Fruit fly (Drosophila melanogaster) whole organism, embryonic: ENCODE measurements around the gene CG42764.
A peak's percentile ranks its signal among the peaks of the same experiment; 100 is the strongest.

Source experiments
- ATbp ChIP-seq: fragments of 200-800 bp; sonication (Bioruptor generic); optimal IDR thresholded peaks from 2 replicates; lab custom pipeline; 2017; ENCODE audit warnings: missing biosample characterization, mild to moderate bottlenecking, missing genetic modification characterization, missing genetic modification reagents
- B-H1 ChIP-seq: fragments of 200-800 bp; sonication (Bioruptor generic); IDR thresholded peaks from 3 replicates; pipeline ENCODE4 v1.3.6; 2022; ENCODE audit warnings: missing biosample characterization, missing genetic modification characterization
- Bdp1 ChIP-seq: fragments of 200-800 bp; sonication (Bioruptor generic); optimal IDR thresholded peaks from 3 replicates; lab custom pipeline; 2016; ENCODE audit warnings: missing biosample characterization, missing genetic modification characterization
- Blimp-1 ChIP-seq: fragments of 200-800 bp; sonication (Bioruptor generic); optimal IDR thresholded peaks from 3 replicates; lab custom pipeline; 2018; ENCODE audit warnings: missing biosample characterization, missing genetic modification characterization, mild to moderate bottlenecking, moderate library complexity, missing genetic modification reagents
- CG10565 ChIP-seq: fragments of 200-800 bp; sonication (Bioruptor generic); optimal IDR thresholded peaks from 3 replicates; lab custom pipeline; 2016; ENCODE audit warnings: missing biosample characterization, mild to moderate bottlenecking, missing genetic modification characterization
- CG11085 ChIP-seq: fragments of 200-800 bp; sonication (Bioruptor generic); IDR thresholded peaks from 2 replicates; pipeline ENCODE4 v1.3.6; 2022; ENCODE audit warnings: missing biosample characterization, missing genetic modification characterization
- CG12769 ChIP-seq: fragments of 200-800 bp; sonication (Bioruptor generic); optimal IDR thresholded peaks from 2 replicates; lab custom pipeline; 2019; ENCODE audit warnings: missing biosample characterization, mild to moderate bottlenecking, missing genetic modification characterization, moderate library complexity
- CG13287 ChIP-seq: fragments of 200-800 bp; sonication (Bioruptor generic); IDR thresholded peaks from 2 replicates; pipeline ENCODE4 v1.3.6; 2022; ENCODE audit warnings: missing biosample characterization, missing genetic modification characterization; ENCODE audit not compliant: partially characterized antibody
- CG15073 ChIP-seq: fragments of 200-800 bp; sonication (Bioruptor generic); optimal IDR thresholded peaks from 2 replicates; lab custom pipeline; 2016; ENCODE audit warnings: missing biosample characterization, missing genetic modification characterization
- CG16815 ChIP-seq: fragments of 200-800 bp; sonication (Bioruptor generic); optimal IDR thresholded peaks from 3 replicates; lab custom pipeline; 2017; ENCODE audit warnings: missing biosample characterization, mild to moderate bottlenecking, missing genetic modification characterization
- CG17568 ChIP-seq: fragments of 200-800 bp; sonication (Bioruptor generic); optimal IDR thresholded peaks from 2 replicates; lab custom pipeline; 2018; ENCODE audit warnings: missing biosample characterization, mild to moderate bottlenecking, missing genetic modification characterization, moderate library complexity
- CG1792 ChIP-seq: fragments of 200-800 bp; sonication (Bioruptor generic); optimal IDR thresholded peaks from 2 replicates; lab custom pipeline; 2016; ENCODE audit warnings: missing biosample characterization, missing genetic modification characterization
- CG18011 ChIP-seq: fragments of 200-800 bp; sonication (Bioruptor generic); optimal IDR thresholded peaks from 2 replicates; lab custom pipeline; 2017; ENCODE audit warnings: missing biosample characterization, missing genetic modification characterization, mild to moderate bottlenecking, moderate library complexity, missing genotype
- CG18476 ChIP-seq: fragments of 200-800 bp; sonication (Bioruptor generic); optimal IDR thresholded peaks from 2 replicates; lab custom pipeline; 2016; ENCODE audit warnings: missing biosample characterization, mild to moderate bottlenecking, missing genetic modification characterization
- CG30431 ChIP-seq: fragments of 200-800 bp; sonication (Bioruptor generic); optimal IDR thresholded peaks from 2 replicates; lab custom pipeline; 2017; ENCODE audit warnings: missing biosample characterization, missing genetic modification characterization
- CG32772 ChIP-seq: fragments of 200-800 bp; sonication (Bioruptor generic); IDR thresholded peaks from 2 replicates; pipeline ENCODE4 v1.3.6; 2022; ENCODE audit warnings: missing biosample characterization, missing genetic modification characterization
- CG7556 ChIP-seq: fragments of 200-800 bp; sonication (Bioruptor generic); optimal IDR thresholded peaks from 2 replicates; lab custom pipeline; 2017; ENCODE audit warnings: missing biosample characterization, mild to moderate bottlenecking, missing genetic modification characterization
- CG7745 ChIP-seq: fragments of 200-800 bp; sonication (Bioruptor generic); optimal IDR thresholded peaks from 2 replicates; lab custom pipeline; 2018; ENCODE audit warnings: missing biosample characterization, mild to moderate bottlenecking, missing genetic modification characterization, moderate library complexity
- CG8388 ChIP-seq: fragments of 200-800 bp; sonication (Bioruptor generic); optimal IDR thresholded peaks from 2 replicates; lab custom pipeline; 2019; ENCODE audit warnings: missing biosample characterization, mild to moderate bottlenecking, missing genetic modification characterization, moderate library complexity
- CHES-1-like ChIP-seq: fragments of 200-800 bp; sonication (Bioruptor generic); optimal IDR thresholded peaks from 2 replicates; lab custom pipeline; 2016; ENCODE audit warnings: missing biosample characterization, missing genetic modification characterization
- CrebB ChIP-seq: fragments of 200-800 bp; sonication (Bioruptor generic); optimal IDR thresholded peaks from 3 replicates; lab custom pipeline; 2018; ENCODE audit warnings: missing biosample characterization, mild to moderate bottlenecking, missing genetic modification characterization
- Dip2 ChIP-seq: fragments of 200-800 bp; sonication (Bioruptor generic); IDR thresholded peaks from 2 replicates; pipeline ENCODE4 v1.3.6; 2022; ENCODE audit warnings: missing biosample characterization, missing genetic modification characterization
- HLH54F ChIP-seq: fragments of 200-800 bp; sonication (Bioruptor generic); optimal IDR thresholded peaks from 3 replicates; lab custom pipeline; 2016; ENCODE audit warnings: missing biosample characterization, missing genetic modification characterization
- Hey ChIP-seq: fragments of 200-800 bp; sonication (Bioruptor generic); optimal IDR thresholded peaks from 3 replicates; lab custom pipeline; 2018; ENCODE audit warnings: missing biosample characterization, mild to moderate bottlenecking, missing genetic modification characterization
- Hr78 ChIP-seq, 2 experiments: fragments of 200-800 bp in 1 of 2; fragments of >200 bp in 1 of 2; sonication (Bioruptor generic) in 1 of 2; optimal IDR thresholded peaks; 2 replicates each; lab custom pipeline; 2017 to 2019; ENCODE audit warnings: missing biosample characterization in 2 of 2, missing genetic modification characterization in 2 of 2, mild to moderate bottlenecking in 1 of 2, moderate library complexity in 1 of 2
- Kr ChIP-seq: fragments of 200-800 bp; sonication (Bioruptor generic); optimal IDR thresholded peaks from 2 replicates; lab custom pipeline; 2017; ENCODE audit warnings: missing biosample characterization, mild to moderate bottlenecking, missing genetic modification characterization
- Lim3 ChIP-seq: fragments of 200-800 bp; sonication (Bioruptor generic); IDR thresholded peaks from 2 replicates; pipeline ENCODE4 v1.3.6; 2022; ENCODE audit warnings: missing biosample characterization, missing genetic modification characterization
- Scr ChIP-seq: fragments of 200-800 bp; sonication (Bioruptor generic); IDR thresholded peaks from 2 replicates; pipeline ENCODE4 v1.3.6; 2022; ENCODE audit warnings: missing biosample characterization, missing genetic modification characterization; ENCODE audit not compliant: partially characterized antibody
- TFAM ChIP-seq: fragments of 200-800 bp; sonication (Bioruptor generic); optimal IDR thresholded peaks from 2 replicates; lab custom pipeline; 2017; ENCODE audit warnings: missing biosample characterization, missing genetic modification characterization, inconsistent platforms
- Trl ChIP-seq, 3 experiments: fragments of >200 bp in 2 of 3; fragments of 200-800 bp in 1 of 3; sonication (Bioruptor generic) in 1 of 3; optimal IDR thresholded peaks; 2 replicates in 1 of 3; 3 replicates in 2 of 3; lab custom pipeline; 2016 to 2017; ENCODE audit warnings: missing biosample characterization in 1 of 3, missing genetic modification characterization in 1 of 3
- ac ChIP-seq: fragments of 200-800 bp; sonication (Bioruptor generic); optimal IDR thresholded peaks from 3 replicates; lab custom pipeline; 2017; ENCODE audit warnings: missing biosample characterization, mild to moderate bottlenecking, missing genetic modification characterization
- ash1 ChIP-seq: fragments of 200-800 bp; sonication (Bioruptor generic); optimal IDR thresholded peaks from 2 replicates; lab custom pipeline; 2018; ENCODE audit warnings: missing biosample characterization, mild to moderate bottlenecking, missing genetic modification characterization
- btn ChIP-seq: fragments of 200-800 bp; sonication (Bioruptor generic); optimal IDR thresholded peaks from 2 replicates; lab custom pipeline; 2016; ENCODE audit warnings: missing biosample characterization, missing genetic modification characterization
- cato ChIP-seq: fragments of 200-800 bp; sonication (Bioruptor generic); optimal IDR thresholded peaks from 2 replicates; lab custom pipeline; 2016; ENCODE audit warnings: missing biosample characterization, missing genetic modification characterization, borderline replicate concordance
- chm ChIP-seq: fragments of 200-800 bp; sonication (Bioruptor generic); IDR thresholded peaks from 2 replicates; pipeline ENCODE4 v1.3.6; 2022; ENCODE audit warnings: missing biosample characterization, missing genetic modification characterization
- corto ChIP-seq: fragments of 200-800 bp; sonication (Bioruptor generic); optimal IDR thresholded peaks from 2 replicates; lab custom pipeline; 2016; ENCODE audit warnings: missing biosample characterization, mild to moderate bottlenecking, missing genetic modification characterization, moderate library complexity
- crc ChIP-seq: fragments of 200-800 bp; sonication (Bioruptor generic); optimal IDR thresholded peaks from 2 replicates; lab custom pipeline; 2016; ENCODE audit warnings: missing biosample characterization, missing genetic modification characterization
- fd64A ChIP-seq: fragments of 200-800 bp; sonication (Bioruptor generic); optimal IDR thresholded peaks from 3 replicates; lab custom pipeline; 2018; ENCODE audit warnings: missing biosample characterization, mild to moderate bottlenecking, missing genetic modification characterization
- ftz-f1 ChIP-seq: fragments of 200-800 bp; sonication (Bioruptor generic); optimal IDR thresholded peaks from 2 replicates; lab custom pipeline; 2016; ENCODE audit warnings: missing biosample characterization, missing genetic modification characterization
- grau ChIP-seq: fragments of 200-800 bp; optimal IDR thresholded peaks from 3 replicates; lab custom pipeline; 2019; ENCODE audit warnings: missing biosample characterization, mild to moderate bottlenecking, missing genetic modification characterization, moderate library complexity
- ind ChIP-seq: fragments of 200-800 bp; sonication (Bioruptor generic); optimal IDR thresholded peaks from 3 replicates; lab custom pipeline; 2016; ENCODE audit warnings: missing biosample characterization, missing genetic modification characterization
- kah ChIP-seq: fragments of 200-800 bp; sonication (Bioruptor generic); optimal IDR thresholded peaks from 2 replicates; lab custom pipeline; 2018; ENCODE audit warnings: missing biosample characterization, mild to moderate bottlenecking, missing genetic modification characterization
- kni ChIP-seq: fragments of 200-800 bp; sonication (Bioruptor generic); optimal IDR thresholded peaks from 3 replicates; lab custom pipeline; 2017; ENCODE audit warnings: mild to moderate bottlenecking, missing biosample characterization, missing genetic modification reagents, missing genetic modification characterization
- odd ChIP-seq: fragments of 200-800 bp; sonication (Bioruptor generic); optimal IDR thresholded peaks from 2 replicates; lab custom pipeline; 2017; ENCODE audit warnings: missing biosample characterization, mild to moderate bottlenecking, missing genetic modification characterization
- so ChIP-seq: fragments of 200-800 bp; sonication (Bioruptor generic); IDR thresholded peaks from 3 replicates; pipeline ENCODE4 v1.3.6; 2022; ENCODE audit warnings: missing biosample characterization, missing genetic modification characterization
- sob ChIP-seq: fragments of 200-800 bp; sonication (Bioruptor generic); IDR thresholded peaks from 2 replicates; pipeline ENCODE4 v1.3.6; 2022; ENCODE audit warnings: missing biosample characterization, missing genetic modification characterization
- tio ChIP-seq: fragments of 200-800 bp; sonication (Bioruptor generic); optimal IDR thresholded peaks from 2 replicates; lab custom pipeline; 2017; ENCODE audit warnings: missing biosample characterization, missing genetic modification characterization, inconsistent platforms
- trh ChIP-seq: fragments of 200-800 bp; sonication (Bioruptor generic); optimal IDR thresholded peaks from 2 replicates; lab custom pipeline; 2016; ENCODE audit warnings: missing biosample characterization, missing genetic modification characterization

The CG42764 gene

DNA sequence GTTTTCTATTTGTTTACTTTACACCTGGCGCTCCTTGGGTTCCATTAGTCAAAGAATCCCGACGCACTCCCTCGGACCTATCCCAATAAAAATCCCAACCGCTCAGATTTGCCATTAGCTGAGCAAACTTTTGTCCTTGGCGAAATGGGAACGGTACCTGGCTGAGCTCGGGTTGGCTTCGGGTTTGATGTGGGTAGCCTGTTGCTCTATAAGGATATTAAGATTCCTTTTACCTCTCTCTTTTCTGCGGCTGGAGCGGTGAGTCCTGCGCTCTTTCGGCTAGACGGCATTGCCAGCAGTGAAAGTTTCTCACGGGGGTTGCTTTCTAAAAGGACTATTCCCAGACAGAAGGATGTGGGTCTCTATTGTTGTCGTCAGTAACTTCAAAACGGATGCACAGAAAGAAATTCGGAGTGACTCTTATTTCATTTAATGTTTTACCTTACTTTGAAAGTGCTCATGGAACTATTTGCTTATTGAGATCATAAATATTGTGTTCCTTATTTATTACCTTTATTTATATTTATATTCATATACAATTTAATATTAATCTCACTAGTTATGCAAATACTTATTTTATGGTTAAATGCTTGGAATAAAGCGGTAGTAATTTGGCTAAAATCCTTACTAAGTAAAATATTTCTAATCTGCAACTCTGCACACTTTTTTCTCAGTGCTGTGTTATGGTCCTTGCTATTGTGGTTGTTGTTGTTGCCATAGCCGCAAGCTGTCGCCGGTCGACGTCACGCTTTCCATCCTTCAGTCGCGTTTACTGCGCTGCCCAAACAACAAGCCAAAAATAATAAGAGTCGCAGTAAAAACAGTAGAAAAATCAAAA is 24.0 kb downstream of the CG42764 start, which contains the start of gene CG5910:
TSS of gene CG5910 (plus strand) at position 788 of the 838 bp plus-strand sequence.
- TF ChIP-seq tio (no peak), corto (GFP tag; lab: Kevin White, UChicago) (no peak), ash1 (GFP tag; lab: Kevin White, UChicago) (no peak), HLH54F (GFP tag; lab: Kevin White, UChicago) (peak; percentile 21), fd64A (GFP tag; lab: Kevin White, UChicago) (no peak), CG32772 (peak; percentile 71), crc (no peak), CrebB (tag; lab: Kevin White, UChicago) (peak; percentile 81), kah (peak; percentile 69), sob (GFP tag; lab: Robert Waterston, UW) (peak; percentile 77), CG30431 (GFP tag; lab: Kevin White, UChicago) (peak; percentile 69), grau (tag; lab: Kevin White, UChicago) (peak; percentile 93), ind (peak; percentile 88), Scr (no peak), CG10565 (GFP tag; lab: Kevin White, UChicago) (no peak), Hr78 (GFP tag; optimal IDR thresholded peaks at IDR 0.05; lab: Kevin White, UChicago) (no peak), CG1792 (GFP tag; lab: Kevin White, UChicago) (no peak), Kr (GFP tag; lab: Kevin White, UChicago) (no peak), kni (GFP tag; lab: Kevin White, UChicago) (no peak), CG15073 (GFP tag; lab: Kevin White, UChicago) (no peak), CG11085 (GFP tag; lab: Robert Waterston, UW) (peak; percentile 64), Hey (no peak), ATbp (GFP tag; lab: Kevin White, UChicago) (peak; percentile 85), trh (GFP tag; lab: Kevin White, UChicago) (peak; percentile 37), Bdp1 (GFP tag; lab: Kevin White, UChicago) (peak; percentile 31), chm (GFP tag; lab: Robert Waterston, UW) (peak; percentile 55), CG18011 (GFP tag; lab: Kevin White, UChicago) (peak; percentile 36), Trl (optimal IDR thresholded peaks at IDR 0.05; lab: Kevin White, UChicago) (peak; percentile 31 to 44), Trl (GFP tag; optimal IDR thresholded peaks at IDR 0.05; lab: Kevin White, UChicago) (no peak), odd (GFP tag; lab: Kevin White, UChicago) (peak; percentile 87), so (GFP tag; lab: Robert Waterston, UW) (peak; percentile 76), CG7556 (GFP tag; lab: Kevin White, UChicago) (peak; percentile 96), CG8388 (GFP tag; lab: Kevin White, UChicago) (peak; percentile 87), CG17568 (GFP tag; lab: Kevin White, UChicago) (no peak), CG12769 (tag; lab: Kevin White, UChicago) (peak; percentile 56), btn (GFP tag; lab: Kevin White, UChicago) (no peak), B-H1 (GFP tag; lab: Robert Waterston, UW) (peak; percentile 65; the same call in 2 of the 3 replicates), Dip2 (GFP tag; lab: Robert Waterston, UW) (no peak), CHES-1-like (GFP tag; lab: Kevin White, UChicago) (peak; percentile 23), ftz-f1 (GFP tag; lab: Kevin White, UChicago) (no peak), cato (GFP tag; lab: Kevin White, UChicago) (peak; percentile 45), CG7745 (no peak), CG16815 (GFP tag; lab: Kevin White, UChicago) (peak; percentile 81), CG18476 (GFP tag; lab: Kevin White, UChicago) (peak; percentile 66), Blimp-1 (no peak), CG13287 (no peak), TFAM (GFP tag; lab: Kevin White, UChicago) (no peak), Lim3 (0 out of 2 replicates have a peak, but pooled peaks have one; percentile 19), ac (GFP tag; lab: Kevin White, UChicago) (peak; percentile 40)
